Fruit fly (Drosophila melanogaster): ENCODE results near the gene pho.

The pho gene

dm6 chr4:1146456-1146855 lies 35.0 kb downstream of the pho start:
- no peak for TF ChIP-seq noc (tag; optimal IDR thresholded peaks at IDR 0.05)

dm6 chr4:1144715-1145114 lies 36.7 kb downstream of the pho start:
- no peak for TF ChIP-seq noc (tag; optimal IDR thresholded peaks at IDR 0.05)

dm6 chr4:1127000-1127399 lies 54.4 kb downstream of the pho start:
- TF ChIP-seq noc (tag; optimal IDR thresholded peaks at IDR 0.05), result no peak

- no peak for TF ChIP-seq noc (tag; optimal IDR thresholded peaks at IDR 0.05)
These were observed 55.1 kb downstream of the pho start, which contains the start of gene CG11155 for dm6 chr4:1126290-1126689. Gene CG11155 (plus strand): TSS chr4:1126602.

dm6 chr4:1124494-1124780 lies 57.0 kb downstream of the pho start:
- no peak for TF ChIP-seq noc (tag; optimal IDR thresholded peaks at IDR 0.05)

- TF ChIP-seq noc (tag; optimal IDR thresholded peaks at IDR 0.05), result no peak
These were observed 57.5 kb downstream of the pho start, which contains the start of gene Arf4 for dm6 chr4:1123769-1124493. Gene Arf4 (plus strand): TSS chr4:1124167.

dm6 chr4:1122658-1123606 lies 58.5 kb downstream of the pho start, which contains the start of gene Cals:
Gene Cals (minus strand): TSS chr4:1123357.
- no peak for TF ChIP-seq noc (tag; optimal IDR thresholded peaks at IDR 0.05)
